Fruit fly (Drosophila melanogaster): Measurements from ENCODE around the gene CAH7.
A peak's percentile ranks its signal among the peaks of the same experiment; 100 is the strongest.

The CAH7 gene

DNA sequence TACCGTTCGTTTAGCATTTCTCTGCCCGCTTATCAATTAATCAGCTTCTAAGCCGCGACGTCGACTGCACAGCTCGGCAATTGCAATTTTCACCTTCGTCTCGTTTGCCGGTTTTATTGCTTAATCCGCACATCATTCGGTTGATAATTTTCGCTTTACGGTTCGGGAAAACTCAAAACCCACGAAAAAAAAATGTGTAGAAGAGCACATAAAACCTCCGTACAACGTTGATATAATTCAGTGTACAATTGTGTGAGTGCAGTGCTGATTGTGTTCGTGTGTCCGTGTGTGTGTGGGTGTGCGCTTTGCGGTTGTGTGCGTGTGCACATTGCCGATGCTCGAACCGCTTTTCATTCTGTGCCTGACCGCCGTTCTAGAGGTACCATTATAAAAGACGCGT lies at the start of gene CAH7:
CAH7 (plus strand) TSS at position 43 of the 400 bp plus-strand sequence.
- TF ChIP-seq CG7045 (GFP tag; optimal IDR thresholded peaks at IDR 0.05) (no peak), cic (GFP tag; optimal IDR thresholded peaks at IDR 0.05) (peak; percentile 52), ovo (GFP tag; optimal IDR thresholded peaks at IDR 0.05) (peak; percentile 33), Mnt (GFP tag; optimal IDR thresholded peaks at IDR 0.05) (peak; percentile 17), tj (GFP tag; optimal IDR thresholded peaks at IDR 0.05) (peak; percentile 92)

DNA sequence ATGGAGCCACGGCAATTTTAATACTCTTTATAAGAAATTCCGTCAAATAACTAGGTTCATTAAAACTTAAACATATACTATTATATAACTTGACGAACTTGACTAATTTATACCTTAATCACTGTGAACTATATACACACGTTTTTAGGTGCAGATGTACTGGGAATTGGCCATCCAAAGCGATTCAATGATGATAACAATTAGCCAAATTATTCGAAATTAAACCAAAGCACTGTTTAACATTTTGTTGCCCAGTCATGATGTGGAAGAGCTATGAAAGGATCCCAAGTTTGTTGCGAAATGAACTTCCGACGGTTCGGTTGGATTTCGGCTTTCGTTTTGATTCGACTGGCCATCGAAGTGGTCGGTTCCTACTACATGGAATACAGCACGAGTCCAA lies 49.7 kb upstream of the CAH7 start, which contains the start of gene CG33630:
CG33630 (plus strand) TSS at position 301 of the 400 bp plus-strand sequence.
- TF ChIP-seq kay (GFP tag; ENCODE audit: borderline replicate concordance), result no peak
- TF ChIP-seq CG7101 (tag; optimal IDR thresholded peaks at IDR 0.05), result no peak
- no peak for TF ChIP-seq Mnt (GFP tag; optimal IDR thresholded peaks at IDR 0.05)
- TF ChIP-seq Crg-1 (GFP tag; optimal IDR thresholded peaks at IDR 0.05), result no peak
- no peak for TF ChIP-seq tj (GFP tag; optimal IDR thresholded peaks at IDR 0.05)
- no peak for TF ChIP-seq CG14711 (tag; optimal IDR thresholded peaks at IDR 0.05)

DNA sequence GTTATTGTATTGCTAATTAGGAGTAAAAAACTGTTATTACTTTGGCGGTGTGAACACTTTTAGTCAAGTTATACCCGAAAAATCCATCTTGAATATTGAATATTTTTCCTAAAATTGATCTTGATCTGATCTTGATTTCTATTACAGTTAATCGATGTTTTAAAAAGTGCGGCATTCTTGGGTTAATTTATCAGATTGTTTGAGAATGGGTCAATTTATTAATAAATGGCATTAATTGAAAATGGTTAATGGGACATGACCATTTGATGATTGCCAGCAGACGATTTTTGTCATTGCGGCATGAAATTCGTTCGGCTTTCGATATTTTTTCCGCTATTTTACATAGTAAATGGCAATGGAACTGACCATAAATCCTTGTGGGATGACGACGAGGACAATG lies 48.3 kb upstream of the CAH7 start, which contains the start of gene CG33631:
CG33631 (plus strand) TSS at position 301 of the 400 bp plus-strand sequence.
- TF ChIP-seq cnc (optimal IDR thresholded peaks at IDR 0.05) (no peak), CG14711 (tag; optimal IDR thresholded peaks at IDR 0.05) (no peak), Hr96 (GFP tag; optimal IDR thresholded peaks at IDR 0.05) (no peak), ovo (GFP tag; optimal IDR thresholded peaks at IDR 0.05) (no peak), CG5204 (GFP tag; optimal IDR thresholded peaks at IDR 0.05) (no peak), kay (GFP tag; ENCODE audit: borderline replicate concordance) (no peak), CG7045 (GFP tag; optimal IDR thresholded peaks at IDR 0.05) (no peak), tj (GFP tag; optimal IDR thresholded peaks at IDR 0.05) (no peak), bab1 (GFP tag; optimal IDR thresholded peaks at IDR 0.05) (no peak), Clk (GFP tag; optimal IDR thresholded peaks at IDR 0.05) (no peak), CG7101 (tag; optimal IDR thresholded peaks at IDR 0.05) (no peak), Crg-1 (GFP tag; optimal IDR thresholded peaks at IDR 0.05) (no peak), toe (GFP tag; optimal IDR thresholded peaks at IDR 0.05) (no peak)

DNA sequence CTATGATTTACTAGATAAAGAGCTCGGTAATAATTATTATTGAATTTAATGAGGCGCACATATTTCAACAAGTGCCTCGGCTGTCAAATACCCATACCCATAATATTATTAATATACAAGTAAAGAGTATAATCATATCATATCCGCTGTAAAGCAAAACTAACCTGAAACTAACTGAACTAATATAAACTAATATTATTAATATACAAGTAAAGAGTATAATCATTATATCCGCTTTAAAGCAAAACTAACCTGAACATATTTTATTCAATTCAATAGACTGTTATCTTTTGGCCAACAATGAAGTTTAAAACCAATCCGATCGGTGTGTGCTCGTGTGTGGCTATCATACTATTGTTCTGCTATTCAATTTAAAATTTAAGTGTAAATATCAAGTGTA lies 45.6 kb upstream of the CAH7 start, which contains the start of gene CG33783:
CG33783 (plus strand) TSS at position 301 of the 400 bp plus-strand sequence.
- TF ChIP-seq ovo (GFP tag; optimal IDR thresholded peaks at IDR 0.05), result no peak

DNA sequence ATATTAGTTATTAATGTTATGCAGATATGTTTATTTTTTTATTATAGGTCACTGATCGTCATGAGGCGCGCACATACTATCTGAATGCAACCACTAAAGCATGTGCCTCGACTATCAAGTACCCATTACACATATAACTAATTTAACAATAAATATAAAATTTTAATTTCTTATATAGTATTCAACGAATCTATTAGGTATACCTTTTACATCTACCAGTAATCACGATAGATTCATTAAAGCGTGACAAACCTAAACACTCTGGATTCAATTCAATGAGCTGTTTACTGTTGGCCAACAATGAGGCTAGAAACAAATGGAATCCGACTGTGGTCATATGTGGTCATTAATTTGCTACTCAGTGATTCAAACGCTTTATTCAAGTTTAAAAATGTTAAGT lies 44.4 kb upstream of the CAH7 start, which contains the start of gene CG33784:
CG33784 (plus strand) TSS at position 301 of the 400 bp plus-strand sequence.
- TF ChIP-seq cic (GFP tag; optimal IDR thresholded peaks at IDR 0.05) (no peak), CG12768 (GFP tag; optimal IDR thresholded peaks at IDR 0.05) (no peak)

DNA sequence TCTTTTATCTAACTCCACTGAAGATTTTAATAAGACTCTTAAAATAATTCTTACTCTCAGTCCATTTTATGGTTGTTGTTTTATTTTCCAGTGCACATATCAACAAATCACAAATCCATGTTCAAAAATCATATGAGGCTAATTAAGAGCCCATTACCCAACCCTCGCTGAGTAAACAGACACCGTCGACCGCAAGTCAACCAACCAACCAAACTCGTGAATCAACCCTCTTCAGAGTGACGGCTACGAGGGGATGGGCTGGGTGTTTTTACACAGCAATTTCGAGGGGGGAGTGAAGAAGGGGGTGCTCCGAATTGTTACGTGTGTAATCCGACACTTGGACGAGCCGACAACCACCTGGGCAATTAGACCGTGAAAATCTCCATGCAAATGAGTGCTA lies 43.3 kb upstream of the CAH7 start:
- TF ChIP-seq CG5204 (GFP tag; optimal IDR thresholded peaks at IDR 0.05) (no peak), Clk (GFP tag; optimal IDR thresholded peaks at IDR 0.05) (no peak), ovo (GFP tag; optimal IDR thresholded peaks at IDR 0.05) (no peak), CG33017 (tag; optimal IDR thresholded peaks at IDR 0.05) (no peak), toe (GFP tag; optimal IDR thresholded peaks at IDR 0.05) (no peak), CG7045 (GFP tag; optimal IDR thresholded peaks at IDR 0.05) (no peak)

DNA sequence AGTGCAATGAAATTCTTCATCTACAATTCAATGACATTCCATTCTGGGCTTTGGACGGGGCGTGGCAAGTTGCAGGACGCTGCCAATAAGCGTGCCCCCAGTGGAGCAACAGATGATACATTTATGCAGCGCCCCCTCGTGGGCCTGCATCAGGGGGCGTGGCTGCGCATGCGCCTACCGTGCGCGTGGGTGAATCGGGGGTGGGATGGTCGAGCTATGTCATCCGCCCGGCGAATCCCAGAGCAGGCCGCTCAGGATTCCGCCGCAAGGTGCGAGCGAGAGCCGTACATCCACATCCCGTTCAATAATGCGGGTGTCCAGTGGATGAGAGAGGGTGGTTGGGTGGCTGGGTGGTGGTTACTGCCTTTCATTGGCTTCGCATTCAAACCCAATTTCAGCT lies 41.8 kb upstream of the CAH7 start:
- TF ChIP-seq bab1 (GFP tag; optimal IDR thresholded peaks at IDR 0.05), result no peak
- TF ChIP-seq CG33017 (tag; optimal IDR thresholded peaks at IDR 0.05), result no peak

DNA sequence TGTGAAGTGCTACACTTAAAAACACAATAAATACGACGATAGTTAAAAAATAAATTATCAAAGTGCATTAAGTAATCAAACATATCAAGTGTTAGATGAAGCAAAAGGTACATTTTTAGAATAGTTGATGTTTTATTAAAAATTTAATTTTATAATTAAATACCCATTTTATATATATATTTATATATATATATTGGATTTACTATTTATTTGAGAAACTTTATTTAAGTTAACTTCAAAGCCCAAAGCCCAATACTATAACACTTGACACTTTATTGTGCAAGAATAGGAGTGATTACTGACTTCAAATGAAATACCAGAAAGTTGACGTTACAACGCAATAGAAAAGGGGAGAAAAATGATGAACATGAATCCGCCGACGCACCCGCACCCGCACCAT lies 41.2 kb upstream of the CAH7 start, which contains the start of gene nerfin-2:
nerfin-2 (plus strand) TSS at position 301 of the 400 bp plus-strand sequence.
- TF ChIP-seq Clk (GFP tag; optimal IDR thresholded peaks at IDR 0.05), result no peak
- TF ChIP-seq Mnt (GFP tag; optimal IDR thresholded peaks at IDR 0.05), result no peak
- TF ChIP-seq bab1 (GFP tag; optimal IDR thresholded peaks at IDR 0.05), result no peak
- no peak for TF ChIP-seq ovo (GFP tag; optimal IDR thresholded peaks at IDR 0.05)
- TF ChIP-seq Hr96 (GFP tag; optimal IDR thresholded peaks at IDR 0.05), result no peak
- TF ChIP-seq toe (GFP tag; optimal IDR thresholded peaks at IDR 0.05), result no peak
- no peak for TF ChIP-seq CG1620 (GFP tag; optimal IDR thresholded peaks at IDR 0.05)
- no peak for TF ChIP-seq CG7101 (tag; optimal IDR thresholded peaks at IDR 0.05)
- no peak for TF ChIP-seq tj (GFP tag; optimal IDR thresholded peaks at IDR 0.05)

DNA sequence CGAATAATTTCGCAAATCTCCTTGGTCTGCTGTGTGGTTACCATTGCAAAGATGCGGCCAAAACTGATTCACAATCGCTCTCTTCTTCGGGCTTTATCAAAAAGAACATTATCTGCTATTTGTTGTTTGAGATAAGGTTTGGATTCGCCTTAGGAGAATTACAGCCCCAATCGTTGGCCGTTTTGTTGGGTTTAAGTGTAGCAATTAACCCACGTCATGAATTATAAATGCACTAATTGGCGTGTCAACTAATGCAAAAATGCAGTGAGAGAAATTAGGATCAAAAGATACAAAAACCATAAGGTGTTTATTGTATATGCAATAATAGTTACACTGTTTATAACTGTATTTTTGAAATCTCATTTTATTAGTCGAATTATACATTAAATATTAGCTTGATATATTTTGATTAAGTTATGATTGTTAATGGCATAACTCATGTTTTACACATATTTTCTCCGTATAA lies 36.7 kb upstream of the CAH7 start, which contains the start of gene Alp13:
Alp13 (minus strand) TSS at position 51 of the 466 bp plus-strand sequence.
- TF ChIP-seq Mnt (GFP tag; optimal IDR thresholded peaks at IDR 0.05) (no peak), CG1620 (GFP tag; optimal IDR thresholded peaks at IDR 0.05) (no peak), ovo (GFP tag; optimal IDR thresholded peaks at IDR 0.05) (no peak), bab1 (GFP tag; optimal IDR thresholded peaks at IDR 0.05) (no peak), cic (GFP tag; optimal IDR thresholded peaks at IDR 0.05) (peak; percentile 25), pad (GFP tag; optimal IDR thresholded peaks at IDR 0.05) (peak; percentile 24), CG7101 (tag; optimal IDR thresholded peaks at IDR 0.05) (peak; percentile 49), CG11617 (GFP tag; optimal IDR thresholded peaks at IDR 0.05) (peak; percentile 47), CG14711 (tag; optimal IDR thresholded peaks at IDR 0.05) (no peak), tj (GFP tag; optimal IDR thresholded peaks at IDR 0.05) (no peak), Clk (GFP tag; optimal IDR thresholded peaks at IDR 0.05) (no peak), Hr96 (GFP tag; optimal IDR thresholded peaks at IDR 0.05) (peak; percentile 21), toe (GFP tag; optimal IDR thresholded peaks at IDR 0.05) (no peak), CG33017 (tag; optimal IDR thresholded peaks at IDR 0.05) (peak; percentile 62), kay (GFP tag; ENCODE audit: borderline replicate concordance) (peak; percentile 7), Crg-1 (GFP tag; optimal IDR thresholded peaks at IDR 0.05) (no peak), CG5204 (GFP tag; optimal IDR thresholded peaks at IDR 0.05) (peak; percentile 53), CG12768 (GFP tag; optimal IDR thresholded peaks at IDR 0.05) (peak; percentile 35), cnc (optimal IDR thresholded peaks at IDR 0.05) (no peak), CG7045 (GFP tag; optimal IDR thresholded peaks at IDR 0.05) (no peak)
